Worm (Caenorhabditis elegans): ENCODE measurements around the gene R07E3.4.

DNA sequence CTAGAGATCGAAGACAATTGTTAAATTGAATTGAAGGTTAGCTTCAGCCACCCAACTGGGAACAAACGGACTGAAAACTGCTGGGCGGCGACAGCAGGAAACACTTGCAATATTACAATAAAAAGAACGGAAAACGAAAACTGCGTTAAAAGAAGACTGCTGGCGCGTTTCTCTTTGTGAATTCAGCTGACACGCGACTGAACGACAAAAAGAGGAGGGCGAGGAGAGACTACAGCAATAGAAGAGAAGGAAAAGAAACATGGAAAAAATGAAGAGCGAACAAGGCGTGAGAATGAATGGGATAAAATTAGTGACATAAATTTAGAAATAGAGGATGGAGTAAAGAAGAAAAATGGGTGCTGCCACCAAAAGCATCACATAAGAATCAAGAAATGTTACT lies 44.5 kb upstream of the R07E3.4 start:
- no peak for TF ChIP-seq B0310.2 (tag; optimal IDR thresholded peaks at IDR 0.05)
- no peak for TF ChIP-seq aly-1 (tag; optimal IDR thresholded peaks at IDR 0.05)
- TF ChIP-seq tbx-11 (GFP tag; IDR thresholded peaks at IDR 0.05), result no peak
- no peak for TF ChIP-seq ama-1 (optimal IDR thresholded peaks at IDR 0.05)
- TF ChIP-seq flt-1 (GFP tag; IDR thresholded peaks at IDR 0.05), result 0 out of 2 replicates have a peak, but pooled peaks have one; percentile 26
- TF ChIP-seq hnd-1 (tag; optimal IDR thresholded peaks at IDR 0.05), result no peak
- no peak for TF ChIP-seq pes-1 (GFP tag; IDR thresholded peaks at IDR 0.05)
- no peak for TF ChIP-seq hmbx-1 (tag; optimal IDR thresholded peaks at IDR 0.05)
- no peak for TF ChIP-seq sea-1 (GFP tag; conservative IDR thresholded peaks at IDR 0.05)
- no peak for TF ChIP-seq tra-4 (tag; optimal IDR thresholded peaks at IDR 0.05)

Measured in whole organism, early embryonic.